Worm (Caenorhabditis elegans) whole organism, L4 larva: ENCODE data around the gene msp-81.

Experiments
- R02D3.7 ChIP-seq: fragments of 150-350 bp; sonication (generic microtip); optimal IDR thresholded peaks from 3 replicates; lab custom pipeline; 2014; ENCODE audit warnings: missing biosample characterization, missing genetic modification characterization
- ctbp-1 ChIP-seq: fragments of 200-800 bp; sonication (Bioruptor generic); IDR thresholded peaks from 2 replicates; pipeline ENCODE4 v1.3.6; 2022; ENCODE audit warnings: missing genetic modification reagents, missing genetic modification characterization, missing compliant biosample characterization
- daf-12 ChIP-seq: fragments of 150-350 bp; optimal IDR thresholded peaks from 2 replicates; lab custom pipeline; 2014; ENCODE audit warnings: missing biosample characterization, missing genetic modification reagents, missing genetic modification characterization
- dpl-1 ChIP-seq: fragments of 150-350 bp; optimal IDR thresholded peaks from 2 replicates; lab custom pipeline; 2014; ENCODE audit warnings: missing biosample characterization, missing genetic modification reagents, missing genetic modification characterization
- egl-27 ChIP-seq: sonication (generic microtip); optimal IDR thresholded peaks from 3 replicates; lab custom pipeline; 2017; ENCODE audit warnings: missing biosample characterization, missing genetic modification reagents, missing genetic modification characterization
- fos-1 ChIP-seq: fragments of 150-350 bp; optimal IDR thresholded peaks from 2 replicates; lab custom pipeline; 2014; ENCODE audit warnings: missing biosample characterization, missing genetic modification characterization
- lin-13 ChIP-seq: fragments of 150-350 bp; optimal IDR thresholded peaks from 2 replicates; lab custom pipeline; 2014; ENCODE audit warnings: missing biosample characterization, missing genetic modification reagents, missing genetic modification characterization
- nhr-11 ChIP-seq: fragments of 150-350 bp; optimal IDR thresholded peaks from 2 replicates; lab custom pipeline; 2014; ENCODE audit warnings: missing biosample characterization, missing genetic modification characterization
- php-3 ChIP-seq: fragments of 200-800 bp; sonication (Bioruptor generic); IDR thresholded peaks from 2 replicates; pipeline ENCODE4 v1.3.6; 2022; ENCODE audit warnings: missing genetic modification reagents, missing genetic modification characterization, missing compliant biosample characterization
- pqm-1 ChIP-seq: sonication (generic microtip); optimal IDR thresholded peaks from 2 replicates; lab custom pipeline; 2017; ENCODE audit warnings: missing biosample characterization, missing genetic modification characterization
- unc-62 ChIP-seq, 3 experiments: fragments of 150-350 bp in 1 of 3; sonication (generic microtip); optimal IDR thresholded peaks in 2 of 3; peaks in 1 of 3; 1 replicate in 1 of 3; 2 replicates in 2 of 3; lab custom pipeline; 2014 to 2017; ENCODE audit warnings: missing biosample characterization in 3 of 3, missing genetic modification characterization in 3 of 3, missing genetic modification reagents in 3 of 3, missing genotype in 1 of 3
- zag-1 ChIP-seq: fragments of 150-350 bp; optimal IDR thresholded peaks from 2 replicates; lab custom pipeline; 2014; ENCODE audit warnings: missing biosample characterization, missing genetic modification characterization
- zfp-3 ChIP-seq: fragments of 200-800 bp; sonication (Bioruptor generic); conservative IDR thresholded peaks from 2 replicates; pipeline ENCODE4 v1.3.6; 2022; ENCODE audit warnings: missing genetic modification reagents, missing genetic modification characterization, missing compliant biosample characterization
- zip-11 ChIP-seq: fragments of 200-800 bp; sonication (Bioruptor generic); IDR thresholded peaks from 2 replicates; pipeline ENCODE4 v1.3.6; 2022; ENCODE audit warnings: missing genetic modification characterization, missing compliant biosample characterization

ce11 chrIV:9796494-9796893 is 39.7 kb downstream of the msp-81 start, which contains the start of gene pis-1:
- TF ChIP-seq ctbp-1 (GFP tag; lab: Robert Waterston, UW), result no peak
- TF ChIP-seq pqm-1, result no peak
- no peak for TF ChIP-seq dpl-1 (GFP tag; lab: Kevin White, UChicago)
- no peak for TF ChIP-seq egl-27 (tag; lab: Kevin White, UChicago)
- no peak for TF ChIP-seq zag-1
- no peak for TF ChIP-seq zip-11
- no peak for TF ChIP-seq fos-1 (tag; lab: Kevin White, UChicago)
- no peak for TF ChIP-seq daf-12
- TF ChIP-seq lin-13, result no peak
- no peak for TF ChIP-seq R02D3.7 (tag; lab: Kevin White, UChicago)
- no peak for TF ChIP-seq nhr-11
- TF ChIP-seq zfp-3 (GFP tag; lab: Robert Waterston, UW), result no peak
- no peak for TF ChIP-seq unc-62 (GFP tag; optimal IDR thresholded peaks at IDR 0.05 in 1 of 2; lab: Kevin White, UChicago)
- no peak for TF ChIP-seq unc-62 (tag; optimal IDR thresholded peaks at IDR 0.05; lab: Kevin White, UChicago)
- no peak for TF ChIP-seq php-3 (GFP tag; lab: Robert Waterston, UW)
